Fruit fly (Drosophila melanogaster) whole organism, prepupa: ENCODE data around the gene Trf4-2.

ENCODE experiments used
- Blimp-1 ChIP-seq: fragments of 200-800 bp; sonication (Bioruptor generic); optimal IDR thresholded peaks from 3 replicates; lab custom pipeline; 2017; ENCODE audit warnings: missing biosample characterization, missing genetic modification characterization, mild to moderate bottlenecking, moderate library complexity, missing genetic modification reagents
- CG10631 ChIP-seq: fragments of 200-800 bp; sonication (Bioruptor generic); optimal IDR thresholded peaks from 2 replicates; lab custom pipeline; 2016; ENCODE audit warnings: missing biosample characterization, missing genetic modification characterization
- CG10669 ChIP-seq: fragments of 200-800 bp; sonication (Bioruptor generic); optimal IDR thresholded peaks from 3 replicates; lab custom pipeline; 2018; ENCODE audit warnings: missing biosample characterization, mild to moderate bottlenecking, missing genetic modification characterization, moderate library complexity
- CG11294 ChIP-seq: fragments of 200-800 bp; sonication (Bioruptor generic); IDR thresholded peaks from 2 replicates; pipeline ENCODE4 v1.3.6; 2022; ENCODE audit warnings: missing biosample characterization, missing genetic modification characterization
- CG11762 ChIP-seq: fragments of 200-800 bp; sonication (Bioruptor generic); optimal IDR thresholded peaks from 3 replicates; lab custom pipeline; 2016; ENCODE audit warnings: missing biosample characterization, missing genetic modification characterization; ENCODE audit not compliant: insufficient read depth
- CG11902 ChIP-seq: fragments of 200-800 bp; sonication (Bioruptor generic); optimal IDR thresholded peaks from 3 replicates; lab custom pipeline; 2016; ENCODE audit warnings: missing biosample characterization, missing genetic modification characterization
- CG15336 ChIP-seq: fragments of 200-800 bp; sonication (Bioruptor generic); IDR thresholded peaks from 2 replicates; pipeline ENCODE4 v1.3.6; 2022; ENCODE audit warnings: missing biosample characterization, missing genetic modification characterization
- CG1621 ChIP-seq: fragments of 200-800 bp; sonication (Bioruptor generic); optimal IDR thresholded peaks from 3 replicates; lab custom pipeline; 2018; ENCODE audit warnings: missing biosample characterization, mild to moderate bottlenecking, missing genetic modification characterization
- CG3032 ChIP-seq: fragments of 200-800 bp; optimal IDR thresholded peaks from 2 replicates; lab custom pipeline; 2019; ENCODE audit warnings: missing biosample characterization, mild to moderate bottlenecking, missing genetic modification characterization, moderate library complexity
- CG31627 ChIP-seq: fragments of 200-800 bp; sonication (Bioruptor generic); optimal IDR thresholded peaks from 3 replicates; lab custom pipeline; 2016; ENCODE audit warnings: missing biosample characterization, missing genetic modification characterization
- CG32006 ChIP-seq: fragments of 200-800 bp; sonication (Bioruptor generic); optimal IDR thresholded peaks from 3 replicates; lab custom pipeline; 2017; ENCODE audit warnings: missing biosample characterization, mild to moderate bottlenecking, missing genetic modification characterization
- CG3919 ChIP-seq: fragments of 200-800 bp; sonication (Bioruptor generic); optimal IDR thresholded peaks from 3 replicates; lab custom pipeline; 2016; ENCODE audit warnings: missing biosample characterization, missing genetic modification characterization
- CG4318 ChIP-seq: fragments of 200-800 bp; sonication (Bioruptor generic); optimal IDR thresholded peaks from 3 replicates; lab custom pipeline; 2017; ENCODE audit warnings: missing biosample characterization, mild to moderate bottlenecking, missing genetic modification characterization
- CG6163 ChIP-seq: fragments of 200-800 bp; sonication (Bioruptor generic); IDR thresholded peaks from 3 replicates; pipeline ENCODE4 v1.3.6; 2022; ENCODE audit warnings: missing biosample characterization, missing genetic modification characterization
- CG6276 ChIP-seq: fragments of 200-800 bp; sonication (Bioruptor generic); optimal IDR thresholded peaks from 2 replicates; lab custom pipeline; 2017; ENCODE audit warnings: missing biosample characterization, mild to moderate bottlenecking, missing genetic modification characterization
- CG6792 ChIP-seq: fragments of 200-800 bp; sonication (Bioruptor generic); optimal IDR thresholded peaks from 3 replicates; lab custom pipeline; 2016; ENCODE audit warnings: missing biosample characterization, missing genetic modification characterization
- CG6808 ChIP-seq: fragments of 200-800 bp; sonication (Bioruptor generic); optimal IDR thresholded peaks from 3 replicates; lab custom pipeline; 2017; ENCODE audit warnings: missing biosample characterization, missing genetic modification characterization, mild to moderate bottlenecking, moderate library complexity, missing genetic modification reagents
- CG6854 ChIP-seq: fragments of 200-800 bp; sonication (Bioruptor generic); optimal IDR thresholded peaks from 2 replicates; lab custom pipeline; 2017; ENCODE audit warnings: missing biosample characterization, mild to moderate bottlenecking, missing genetic modification characterization
- CG7368 ChIP-seq: fragments of 200-800 bp; sonication (Bioruptor generic); optimal IDR thresholded peaks from 3 replicates; lab custom pipeline; 2016; ENCODE audit warnings: missing biosample characterization, missing genetic modification characterization
- CG8119 ChIP-seq: fragments of 200-800 bp; sonication (Bioruptor generic); IDR thresholded peaks from 3 replicates; pipeline ENCODE4 v1.3.6; 2022; ENCODE audit warnings: missing biosample characterization, missing genetic modification characterization
- CG8319 ChIP-seq: fragments of 200-800 bp; sonication (Bioruptor generic); optimal IDR thresholded peaks from 3 replicates; lab custom pipeline; 2016; ENCODE audit warnings: missing biosample characterization, missing genetic modification characterization
- CG8632 ChIP-seq: fragments of 200-800 bp; sonication (Bioruptor generic); optimal IDR thresholded peaks from 3 replicates; lab custom pipeline; 2016; ENCODE audit warnings: missing biosample characterization, missing genetic modification characterization
- CG9139 ChIP-seq: fragments of 200-800 bp; sonication (Bioruptor generic); optimal IDR thresholded peaks from 3 replicates; lab custom pipeline; 2017; ENCODE audit warnings: missing biosample characterization, mild to moderate bottlenecking, missing genetic modification characterization
- Eip75B ChIP-seq: fragments of 200-800 bp; sonication (Bioruptor generic); optimal IDR thresholded peaks from 3 replicates; lab custom pipeline; 2016; ENCODE audit warnings: missing biosample characterization, missing genetic modification characterization
- Eip78C ChIP-seq: fragments of 200-800 bp; sonication (Bioruptor generic); peaks from one replicate; lab custom pipeline; 2016; ENCODE audit warnings: missing biosample characterization, missing genetic modification characterization
- Eip93F ChIP-seq: fragments of 200-800 bp; sonication (Bioruptor generic); optimal IDR thresholded peaks from 2 replicates; lab custom pipeline; 2016; ENCODE audit warnings: missing biosample characterization, mild to moderate bottlenecking, missing genetic modification characterization
- Ets21C ChIP-seq: fragments of 200-800 bp; sonication (Bioruptor generic); optimal IDR thresholded peaks from 3 replicates; lab custom pipeline; 2016; ENCODE audit warnings: missing biosample characterization, missing genetic modification characterization
- Ets96B ChIP-seq: fragments of 200-800 bp; optimal IDR thresholded peaks from 2 replicates; lab custom pipeline; 2019; ENCODE audit warnings: missing biosample characterization, mild to moderate bottlenecking, missing genetic modification characterization, moderate library complexity
- Gug ChIP-seq: fragments of 200-800 bp; sonication (Bioruptor generic); IDR thresholded peaks from 2 replicates; pipeline ENCODE4 v1.3.6; 2022; ENCODE audit warnings: missing biosample characterization, missing genetic modification characterization
- Hr39 ChIP-seq: fragments of 200-800 bp; sonication (Bioruptor generic); optimal IDR thresholded peaks from 2 replicates; lab custom pipeline; 2016; ENCODE audit warnings: missing biosample characterization, missing genetic modification characterization
- Hr4 ChIP-seq: fragments of 200-800 bp; sonication (Bioruptor generic); optimal IDR thresholded peaks from 3 replicates; lab custom pipeline; 2016; ENCODE audit warnings: missing biosample characterization, missing genetic modification characterization
- Lpt ChIP-seq: fragments of 200-800 bp; sonication (Bioruptor generic); optimal IDR thresholded peaks from 3 replicates; lab custom pipeline; 2016; ENCODE audit warnings: missing biosample characterization, missing genetic modification characterization
- Met ChIP-seq: fragments of 200-800 bp; sonication (Bioruptor generic); optimal IDR thresholded peaks from 3 replicates; lab custom pipeline; 2016; ENCODE audit warnings: missing biosample characterization, missing genetic modification characterization
- OdsH ChIP-seq: fragments of 200-800 bp; sonication (Bioruptor generic); optimal IDR thresholded peaks from 3 replicates; lab custom pipeline; 2016; ENCODE audit warnings: missing biosample characterization, missing genetic modification characterization
- Smox ChIP-seq: fragments of 200-800 bp; sonication (Bioruptor generic); optimal IDR thresholded peaks from 3 replicates; lab custom pipeline; 2016; ENCODE audit warnings: missing biosample characterization, missing genetic modification characterization
- Sox102F ChIP-seq: fragments of 200-800 bp; sonication (Bioruptor generic); optimal IDR thresholded peaks from 2 replicates; lab custom pipeline; 2016; ENCODE audit warnings: missing biosample characterization, mild to moderate bottlenecking, missing genetic modification characterization
- Sox14 ChIP-seq: fragments of 200-800 bp; sonication (Bioruptor generic); optimal IDR thresholded peaks from 3 replicates; lab custom pipeline; 2016; ENCODE audit warnings: missing biosample characterization, missing genetic modification characterization
- Sox15 ChIP-seq: fragments of 200-800 bp; sonication (Bioruptor generic); optimal IDR thresholded peaks from 3 replicates; lab custom pipeline; 2016; ENCODE audit warnings: missing biosample characterization, missing genetic modification characterization
- acj6 ChIP-seq: fragments of 200-800 bp; sonication (Bioruptor generic); optimal IDR thresholded peaks from 3 replicates; lab custom pipeline; 2016; ENCODE audit warnings: missing biosample characterization, missing genetic modification characterization
- cyc ChIP-seq: fragments of 200-800 bp; sonication (Bioruptor generic); optimal IDR thresholded peaks from 3 replicates; lab custom pipeline; 2016; ENCODE audit warnings: missing biosample characterization, missing genetic modification characterization
- dac ChIP-seq: fragments of 200-800 bp; sonication (Bioruptor generic); optimal IDR thresholded peaks from 2 replicates; lab custom pipeline; 2017; ENCODE audit warnings: missing biosample characterization, mild to moderate bottlenecking, missing genetic modification characterization
- dsx ChIP-seq: fragments of 200-800 bp; optimal IDR thresholded peaks from 3 replicates; lab custom pipeline; 2019; ENCODE audit warnings: missing biosample characterization, mild to moderate bottlenecking, missing genetic modification characterization, moderate library complexity; ENCODE audit not compliant: poor library complexity, severe bottlenecking
- eg ChIP-seq: fragments of 200-800 bp; sonication (Bioruptor generic); IDR thresholded peaks from 3 replicates; pipeline ENCODE4 v1.3.6; 2022; ENCODE audit warnings: missing biosample characterization, missing genetic modification characterization
- esn ChIP-seq: fragments of 200-800 bp; sonication (Bioruptor generic); optimal IDR thresholded peaks from 2 replicates; lab custom pipeline; 2016; ENCODE audit warnings: missing biosample characterization, mild to moderate bottlenecking, missing genetic modification characterization, moderate library complexity
- fd85E ChIP-seq: fragments of 200-800 bp; sonication (Bioruptor generic); optimal IDR thresholded peaks from 3 replicates; lab custom pipeline; 2016; ENCODE audit warnings: missing biosample characterization, missing genetic modification characterization
- fkh ChIP-seq: fragments of 200-800 bp; sonication (Bioruptor generic); optimal IDR thresholded peaks from 3 replicates; lab custom pipeline; 2017; ENCODE audit warnings: missing biosample characterization, mild to moderate bottlenecking, missing genetic modification characterization, moderate library complexity
- lz ChIP-seq: fragments of 200-800 bp; sonication (Bioruptor generic); optimal IDR thresholded peaks from 3 replicates; lab custom pipeline; 2016; ENCODE audit warnings: missing biosample characterization, missing genetic modification characterization
- net ChIP-seq: fragments of 200-800 bp; sonication (Bioruptor generic); optimal IDR thresholded peaks from 3 replicates; lab custom pipeline; 2016; ENCODE audit warnings: missing biosample characterization, missing genetic modification characterization
- salr ChIP-seq, 2 experiments: fragments of 200-800 bp; sonication (Bioruptor generic); optimal IDR thresholded peaks; 3 replicates each; lab custom pipeline; 2016 to 2018; ENCODE audit warnings: missing biosample characterization in 2 of 2, missing genetic modification characterization in 2 of 2, mild to moderate bottlenecking in 1 of 2
- spab ChIP-seq: fragments of 200-800 bp; sonication (Bioruptor generic); optimal IDR thresholded peaks from 2 replicates; lab custom pipeline; 2017; ENCODE audit warnings: missing biosample characterization, mild to moderate bottlenecking, missing genetic modification characterization, missing genetic modification reagents
- svp ChIP-seq: fragments of 200-800 bp; sonication (Bioruptor generic); peaks from one replicate; lab custom pipeline; 2016; ENCODE audit warnings: missing biosample characterization, missing genetic modification characterization
- topi ChIP-seq: fragments of 200-800 bp; sonication (Bioruptor generic); optimal IDR thresholded peaks from 3 replicates; lab custom pipeline; 2016; ENCODE audit warnings: missing biosample characterization, missing genetic modification characterization

Trf4-2 gene

dm6 chr3R:24970323-24971067, 45.5 kb downstream of the Trf4-2 start:
- TF ChIP-seq CG11762 (GFP tag; lab: Kevin White, UChicago) = no peak
- no peak for TF ChIP-seq fkh (GFP tag; lab: Kevin White, UChicago)
- TF ChIP-seq Sox15 (GFP tag; lab: Kevin White, UChicago) = no peak
- peak; percentile 26 for TF ChIP-seq Eip75B
- TF ChIP-seq Hr39 (GFP tag; lab: Kevin White, UChicago) = no peak
- no peak for TF ChIP-seq CG8119
- TF ChIP-seq Ets96B = peak; percentile 72
- TF ChIP-seq CG15336 (GFP tag; lab: Robert Waterston, UW) = no peak
- no peak for TF ChIP-seq CG11294 (GFP tag; lab: Robert Waterston, UW)
- TF ChIP-seq lz = no peak
- TF ChIP-seq CG6854 (GFP tag; lab: Kevin White, UChicago) = no peak
- TF ChIP-seq Blimp-1 (GFP tag; lab: Kevin White, UChicago) = no peak
- no peak for TF ChIP-seq Lpt (GFP tag; lab: Kevin White, UChicago)
- TF ChIP-seq CG6163 (GFP tag; lab: Robert Waterston, UW) = peak; percentile 39; the same call in 2 of the 3 replicates
- TF ChIP-seq net (GFP tag; lab: Kevin White, UChicago) = no peak
- TF ChIP-seq Gug (GFP tag; lab: Robert Waterston, UW) = no peak
- no peak for TF ChIP-seq CG6792
- TF ChIP-seq CG4318 (GFP tag; lab: Kevin White, UChicago) = no peak
- TF ChIP-seq dsx (GFP tag; lab: Kevin White, UChicago) = peak; percentile 60
- TF ChIP-seq CG11902 = no peak
- TF ChIP-seq CG6276 = no peak
- no peak for TF ChIP-seq dac
- peak; percentile 53 for TF ChIP-seq CG10631 (GFP tag; lab: Kevin White, UChicago)
- TF ChIP-seq CG7368 (GFP tag; lab: Kevin White, UChicago) = no peak
- TF ChIP-seq salr (GFP tag; optimal IDR thresholded peaks at IDR 0.05; lab: Kevin White, UChicago) = peak; percentile 7 to 23
- TF ChIP-seq CG8319 (GFP tag; lab: Kevin White, UChicago) = no peak
- TF ChIP-seq CG3919 (GFP tag; lab: Kevin White, UChicago) = peak; percentile 47
- TF ChIP-seq CG6808 (GFP tag; lab: Kevin White, UChicago) = peak; percentile 71
- TF ChIP-seq cyc (GFP tag; lab: Kevin White, UChicago) = no peak
- no peak for TF ChIP-seq Ets21C
- TF ChIP-seq topi (GFP tag; lab: Kevin White, UChicago) = no peak
- peak; percentile 5 for TF ChIP-seq acj6 (GFP tag; lab: Kevin White, UChicago)
- peak; percentile 60 for TF ChIP-seq CG10669 (GFP tag; lab: Kevin White, UChicago)
- TF ChIP-seq CG3032 (tag; lab: Kevin White, UChicago) = peak; percentile 77
- TF ChIP-seq Sox102F (GFP tag; lab: Kevin White, UChicago) = no peak
- peak; percentile 75 for TF ChIP-seq spab (GFP tag; lab: Kevin White, UChicago)
- no peak for TF ChIP-seq fd85E
- no peak for TF ChIP-seq Eip93F (GFP tag; lab: Kevin White, UChicago)
- TF ChIP-seq Smox (GFP tag; lab: Kevin White, UChicago) = no peak
- TF ChIP-seq eg (GFP tag; lab: Robert Waterston, UW) = no peak
- peak; percentile 1 for TF ChIP-seq OdsH (GFP tag; lab: Kevin White, UChicago)
- peak; percentile 34 for TF ChIP-seq Sox14 (GFP tag; lab: Kevin White, UChicago)
- TF ChIP-seq Eip78C (GFP tag; lab: Kevin White, UChicago) = peak; percentile 86
- TF ChIP-seq esn = no peak
- no peak for TF ChIP-seq CG8632 (GFP tag; lab: Kevin White, UChicago)
- TF ChIP-seq CG9139 (GFP tag; lab: Kevin White, UChicago) = peak; percentile 8
- no peak for TF ChIP-seq Met
- TF ChIP-seq svp = no peak
- peak; percentile 37 for TF ChIP-seq CG1621 (tag; lab: Kevin White, UChicago)
- no peak for TF ChIP-seq CG31627 (GFP tag; lab: Kevin White, UChicago)
- TF ChIP-seq CG32006 = peak; percentile 21
- TF ChIP-seq Hr4 (GFP tag; lab: Kevin White, UChicago) = no peak
